Fruit fly (Drosophila melanogaster) Kc167 (cell line): ENCODE results near the gene ghi.

Experiments
- Myc ChIP-seq: fragments of >200 bp; optimal IDR thresholded peaks from 2 replicates; lab custom pipeline; 2017; ENCODE audit warnings: missing external identifiers
- Sin3A ChIP-seq: fragments of >200 bp; optimal IDR thresholded peaks from 2 replicates; lab custom pipeline; 2018; ENCODE audit warnings: missing external identifiers
- h ChIP-seq: fragments of >200 bp; optimal IDR thresholded peaks from 3 replicates; lab custom pipeline; 2018; ENCODE audit warnings: missing external identifiers
- insv ChIP-seq: fragments of >200 bp; optimal IDR thresholded peaks from 3 replicates; lab custom pipeline; 2018; ENCODE audit warnings: missing external identifiers
- psq ChIP-seq: fragments of >200 bp; optimal IDR thresholded peaks from 2 replicates; lab custom pipeline; 2017; ENCODE audit warnings: missing external identifiers
- ttk ChIP-seq: sonication (Bioruptor generic); optimal IDR thresholded peaks from 2 replicates; lab custom pipeline; 2017; ENCODE audit warnings: missing external identifiers

dm6 chr3L:9489627-9490026 lies 38.0 kb downstream of the ghi start:
- TF ChIP-seq h (lab: Kevin White, UChicago) (no peak), ttk (lab: Kevin White, UChicago) (no peak), Sin3A (lab: Kevin White, UChicago) (no peak), psq (lab: Kevin White, UChicago) (no peak), Myc (lab: Kevin White, UChicago) (no peak), insv (lab: Kevin White, UChicago) (no peak)
